Fruit fly (Drosophila melanogaster) Kc167 (cell line): ENCODE data around the gene CG13012.

Experiments used
- Myc ChIP-seq: fragments of >200 bp; optimal IDR thresholded peaks from 2 replicates; lab custom pipeline; 2017; ENCODE audit warnings: missing external identifiers
- Sin3A ChIP-seq: fragments of >200 bp; optimal IDR thresholded peaks from 2 replicates; lab custom pipeline; 2018; ENCODE audit warnings: missing external identifiers
- h ChIP-seq: fragments of >200 bp; optimal IDR thresholded peaks from 3 replicates; lab custom pipeline; 2018; ENCODE audit warnings: missing external identifiers
- insv ChIP-seq: fragments of >200 bp; optimal IDR thresholded peaks from 3 replicates; lab custom pipeline; 2018; ENCODE audit warnings: missing external identifiers
- psq ChIP-seq: fragments of >200 bp; optimal IDR thresholded peaks from 2 replicates; lab custom pipeline; 2017; ENCODE audit warnings: missing external identifiers
- ttk ChIP-seq: sonication (Bioruptor generic); optimal IDR thresholded peaks from 2 replicates; lab custom pipeline; 2017; ENCODE audit warnings: missing external identifiers

CG13012 gene

DNA sequence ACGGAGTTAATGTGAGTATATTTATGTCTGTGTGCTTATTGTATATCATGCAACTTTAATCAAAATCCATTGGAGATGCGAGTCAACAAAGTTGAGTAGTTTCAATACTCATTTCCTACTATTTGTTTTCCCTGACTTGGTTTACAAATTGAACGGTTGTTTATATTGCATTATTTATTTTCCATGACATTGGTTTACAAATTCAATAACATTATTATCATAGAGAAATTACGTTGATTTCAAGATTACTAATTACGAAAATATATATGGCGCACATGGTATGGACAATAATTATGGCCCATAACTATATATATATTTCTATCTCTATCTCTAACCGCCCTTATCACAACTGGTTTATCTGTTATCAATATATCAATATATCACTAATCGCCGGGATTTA lies 15.9 kb downstream of the CG13012 start:
- TF ChIP-seq ttk (lab: Kevin White, UChicago) (no peak), psq (lab: Kevin White, UChicago) (no peak), h (lab: Kevin White, UChicago) (no peak), Sin3A (lab: Kevin White, UChicago) (no peak), insv (lab: Kevin White, UChicago) (no peak), Myc (lab: Kevin White, UChicago) (no peak)

- TF ChIP-seq h (lab: Kevin White, UChicago) (no peak), insv (lab: Kevin White, UChicago) (no peak), ttk (lab: Kevin White, UChicago) (no peak), Myc (lab: Kevin White, UChicago) (no peak), psq (lab: Kevin White, UChicago) (no peak), Sin3A (lab: Kevin White, UChicago) (no peak)
These were observed 20.8 kb downstream of the CG13012 start for dm6 chrX:16655724-16656235.

DNA sequence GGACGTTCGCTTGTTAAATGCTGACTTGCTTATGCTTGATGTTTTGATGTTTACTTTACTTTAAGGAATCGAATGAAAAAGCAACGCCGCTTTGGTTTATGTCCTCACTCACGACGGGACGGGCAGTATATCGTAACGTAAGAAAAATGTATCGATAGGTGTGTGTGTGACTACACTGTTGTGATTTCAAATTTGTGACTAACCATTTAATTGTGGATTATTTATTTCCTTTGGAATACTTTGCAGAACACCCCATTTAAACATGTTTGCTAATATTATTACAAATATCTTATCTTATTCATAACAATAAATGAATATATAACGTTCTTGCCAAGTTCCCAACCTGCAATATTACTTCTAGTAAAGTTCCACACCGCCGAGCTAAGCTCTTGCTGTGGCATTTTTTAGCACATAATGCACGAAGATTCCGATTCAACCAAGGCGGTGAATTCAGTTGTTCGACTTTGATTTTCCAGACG lies 21.6 kb downstream of the CG13012 start, which contains the start of the genes Nemp and r:
TSS of gene Nemp (minus strand) at position 85 of the 479 bp plus-strand sequence.
TSS of gene r (plus strand) at position 429 of the 479 bp plus-strand sequence.
- TF ChIP-seq h (lab: Kevin White, UChicago) (no peak), ttk (lab: Kevin White, UChicago) (no peak), Myc (lab: Kevin White, UChicago) (no peak), Sin3A (lab: Kevin White, UChicago) (no peak), psq (lab: Kevin White, UChicago) (no peak), insv (lab: Kevin White, UChicago) (no peak)

DNA sequence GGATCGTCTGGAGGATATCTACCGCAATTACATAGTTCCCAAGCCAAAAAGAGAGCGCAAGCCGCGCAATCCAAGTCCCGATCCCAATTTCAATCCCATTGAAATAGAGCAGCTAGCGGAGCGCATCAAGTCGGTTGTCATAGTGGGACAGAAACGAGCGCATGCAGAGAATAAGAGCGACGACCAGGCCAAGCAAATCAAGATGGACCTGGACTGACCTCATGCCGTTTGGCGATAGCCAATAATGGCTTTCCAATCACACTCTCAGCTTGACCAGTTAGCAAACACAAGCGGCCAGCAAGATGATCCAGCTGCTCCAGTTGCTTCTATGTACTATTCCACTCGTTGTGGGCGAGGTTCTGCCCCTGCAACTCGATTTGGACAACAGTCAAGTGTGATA lies 24.9 kb downstream of the CG13012 start:
- TF ChIP-seq psq (lab: Kevin White, UChicago) (no peak), Myc (lab: Kevin White, UChicago) (no peak), ttk (lab: Kevin White, UChicago) (no peak), insv (lab: Kevin White, UChicago) (no peak), h (lab: Kevin White, UChicago) (no peak), Sin3A (lab: Kevin White, UChicago) (no peak)

DNA sequence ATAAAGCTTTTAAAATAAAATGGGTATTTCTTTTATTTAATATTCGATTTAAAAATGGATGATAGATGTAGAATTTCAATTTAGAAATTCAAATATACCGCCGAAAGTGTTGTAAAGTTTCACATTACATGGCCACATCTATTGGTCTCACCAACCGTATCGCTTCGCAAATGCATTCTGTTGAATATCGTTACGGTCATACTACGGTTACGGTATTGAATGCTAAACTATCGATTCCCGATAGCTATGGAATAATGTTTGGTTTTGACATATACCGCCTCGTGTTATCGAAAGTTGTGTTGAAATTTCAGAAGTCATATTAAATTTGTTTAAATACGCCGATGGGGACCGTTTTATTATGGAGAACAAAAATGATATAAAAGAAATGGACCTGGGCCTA lies 25.5 kb downstream of the CG13012 start, which contains the start of the genes CG32573 and CG42512:
TSS of gene CG32573 (plus strand) at position 279 of the 400 bp plus-strand sequence.
TSS of gene CG42512 (plus strand) at position 279 of the 400 bp plus-strand sequence.
- TF ChIP-seq Myc (lab: Kevin White, UChicago) (no peak), psq (lab: Kevin White, UChicago) (no peak), ttk (lab: Kevin White, UChicago) (no peak), insv (lab: Kevin White, UChicago) (no peak), h (lab: Kevin White, UChicago) (no peak), Sin3A (lab: Kevin White, UChicago) (no peak)

- no peak for TF ChIP-seq Sin3A (lab: Kevin White, UChicago)
These were observed 26.2 kb downstream of the CG13012 start for dm6 chrX:16650078-16651063.

dm6 chrX:16648435-16648781 lies 28.1 kb downstream of the CG13012 start:
- TF ChIP-seq h (lab: Kevin White, UChicago) (no peak), psq (lab: Kevin White, UChicago) (no peak), Myc (lab: Kevin White, UChicago) (no peak), Sin3A (lab: Kevin White, UChicago) (no peak), ttk (lab: Kevin White, UChicago) (no peak), insv (lab: Kevin White, UChicago) (no peak)

- TF ChIP-seq insv (lab: Kevin White, UChicago) = no peak
- TF ChIP-seq Sin3A (lab: Kevin White, UChicago) = no peak
- TF ChIP-seq psq (lab: Kevin White, UChicago) = no peak
- TF ChIP-seq ttk (lab: Kevin White, UChicago) = no peak
- no peak for TF ChIP-seq Myc (lab: Kevin White, UChicago)
- no peak for TF ChIP-seq h (lab: Kevin White, UChicago)
These were observed 28.7 kb downstream of the CG13012 start for dm6 chrX:16647737-16648434.

dm6 chrX:16647092-16647632 lies 29.4 kb downstream of the CG13012 start:
- no peak for TF ChIP-seq h (lab: Kevin White, UChicago)
- TF ChIP-seq Myc (lab: Kevin White, UChicago) = no peak
- TF ChIP-seq Sin3A (lab: Kevin White, UChicago) = no peak
- no peak for TF ChIP-seq insv (lab: Kevin White, UChicago)
- TF ChIP-seq psq (lab: Kevin White, UChicago) = no peak
- no peak for TF ChIP-seq ttk (lab: Kevin White, UChicago)

- TF ChIP-seq h (lab: Kevin White, UChicago) = no peak
- TF ChIP-seq ttk (lab: Kevin White, UChicago) = no peak
- no peak for TF ChIP-seq psq (lab: Kevin White, UChicago)
- no peak for TF ChIP-seq Myc (lab: Kevin White, UChicago)
- TF ChIP-seq Sin3A (lab: Kevin White, UChicago) = no peak
- no peak for TF ChIP-seq insv (lab: Kevin White, UChicago)
These were observed 31.1 kb downstream of the CG13012 start for dm6 chrX:16645472-16645871.
